Worm (Caenorhabditis elegans) whole organism, L1 larva: ENCODE measurements around the gene F46B6.4.

Experiments
- ama-1 ChIP-seq: fragments of 150-350 bp; optimal IDR thresholded peaks from 2 replicates; lab custom pipeline; 2014
- egl-27 ChIP-seq, 2 experiments: fragments of 150-350 bp in 1 of 2; sonication (generic microtip); optimal IDR thresholded peaks; 3 replicates each; lab custom pipeline; 2017 to 2018; ENCODE audit warnings: missing biosample characterization in 2 of 2, missing genetic modification characterization in 2 of 2, missing genetic modification reagents in 2 of 2
- elt-3 ChIP-seq, 6 experiments: fragments of 150-350 bp in 1 of 6; sonication (generic microtip); optimal IDR thresholded peaks; 2 replicates each; lab custom pipeline; 2017 to 2018; ENCODE audit warnings: missing biosample characterization in 6 of 6, missing genetic modification characterization in 6 of 6, inconsistent platforms in 1 of 6
- lin-13 ChIP-seq: fragments of 150-350 bp; optimal IDR thresholded peaks from 2 replicates; lab custom pipeline; 2014; ENCODE audit warnings: missing biosample characterization, missing genetic modification reagents, missing genetic modification characterization
- lin-15B ChIP-seq: fragments of 150-350 bp; sonication (generic microtip); optimal IDR thresholded peaks from 3 replicates; lab custom pipeline; 2014; ENCODE audit warnings: missing biosample characterization, missing genetic modification characterization
- nhr-12 ChIP-seq: sonication (generic microtip); optimal IDR thresholded peaks from 2 replicates; lab custom pipeline; 2017; ENCODE audit warnings: missing biosample characterization, missing genetic modification characterization
- nhr-90 ChIP-seq: sonication (generic microtip); optimal IDR thresholded peaks from 2 replicates; lab custom pipeline; 2016; ENCODE audit warnings: mild to moderate bottlenecking, missing genetic modification characterization, missing compliant biosample characterization; ENCODE audit not compliant: poor library complexity
- unc-62 ChIP-seq: fragments of 150-350 bp; optimal IDR thresholded peaks from 2 replicates; lab custom pipeline; 2014; ENCODE audit warnings: missing biosample characterization, missing genetic modification reagents, missing genetic modification characterization
- ztf-11 ChIP-seq, 2 experiments: sonication (generic microtip); optimal IDR thresholded peaks; 2 replicates each; lab custom pipeline; 2016 to 2017; ENCODE audit warnings: missing genetic modification characterization in 2 of 2, missing biosample characterization in 1 of 2, missing compliant biosample characterization in 1 of 2

DNA sequence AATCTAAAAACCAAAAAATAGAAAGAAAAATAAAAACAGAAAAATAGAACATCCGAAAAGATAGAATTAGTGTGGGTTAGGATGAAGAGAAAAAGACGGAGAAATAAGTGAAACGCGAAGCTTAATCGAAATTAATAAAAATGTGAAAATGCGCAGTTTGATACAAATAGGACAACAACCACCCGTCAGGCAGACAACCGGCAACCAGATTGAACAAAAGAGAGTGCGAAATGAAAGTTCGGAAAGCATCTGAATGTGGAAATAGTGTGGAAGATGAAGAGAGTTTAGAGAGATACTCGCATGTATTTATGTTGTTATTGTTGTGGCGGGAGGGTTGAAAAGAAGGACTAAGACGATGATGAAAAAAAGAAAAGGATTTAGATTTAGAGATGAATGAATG lies 20.9 kb downstream of the F46B6.4 start:
- TF ChIP-seq ama-1 = no peak
- TF ChIP-seq elt-3 (tag; optimal IDR thresholded peaks at IDR 0.05; lab: Kevin White, UChicago) = no peak
- no peak for TF ChIP-seq egl-27 (tag; optimal IDR thresholded peaks at IDR 0.05; lab: Kevin White, UChicago)
- TF ChIP-seq nhr-12 (tag; lab: Kevin White, UChicago) = no peak
- TF ChIP-seq nhr-90 = no peak
- TF ChIP-seq ztf-11 (tag; optimal IDR thresholded peaks at IDR 0.05; lab: Kevin White, UChicago) = no peak
- no peak for TF ChIP-seq lin-13 (GFP tag; lab: Kevin White, UChicago)
- no peak for TF ChIP-seq unc-62 (GFP tag; lab: Kevin White, UChicago)
- no peak for TF ChIP-seq lin-15B (tag; lab: Kevin White, UChicago)
